Worm (Caenorhabditis elegans) whole organism, early embryonic: ENCODE results near the gene nspa-8.

Source experiments
- ama-1 ChIP-seq: fragments of 150-350 bp; optimal IDR thresholded peaks from 2 replicates; lab custom pipeline; 2014
- ceh-13 ChIP-seq: fragments of 200-800 bp; sonication (Bioruptor generic); optimal IDR thresholded peaks from 2 replicates; lab custom pipeline; 2018; ENCODE audit warnings: mild to moderate bottlenecking, missing genetic modification characterization, missing compliant biosample characterization

DNA sequence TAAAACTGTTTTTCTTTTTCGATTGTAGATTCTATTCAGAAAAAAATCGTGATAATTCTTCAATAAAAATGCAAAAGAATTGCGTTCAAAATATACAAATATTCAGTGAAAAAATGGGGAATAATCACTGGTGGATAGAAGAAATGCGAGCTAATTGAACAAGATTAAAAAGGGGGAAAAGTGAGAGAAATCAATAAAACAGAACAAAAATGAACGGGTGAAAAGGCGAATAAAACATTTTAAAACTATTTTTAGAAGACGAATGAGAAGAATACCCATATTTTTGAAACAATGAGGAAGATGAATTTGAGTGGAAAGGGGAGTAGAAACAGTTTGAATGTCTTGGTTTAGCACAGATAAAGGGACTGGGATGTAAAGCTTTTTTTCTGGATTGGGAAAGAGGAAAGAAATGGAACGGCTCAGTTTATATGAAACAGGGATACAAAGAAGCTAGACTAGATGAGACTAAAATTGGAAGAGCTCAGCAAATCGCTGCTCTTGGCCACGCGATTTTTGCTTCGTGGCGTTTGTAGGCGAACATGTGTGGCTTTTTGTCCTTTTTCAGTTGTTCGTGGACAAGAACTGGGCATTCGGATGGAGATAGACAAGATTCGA is 42.6 kb downstream of the nspa-8 start, which contains the start of gene Y50E8A.12:
- TF ChIP-seq ceh-13 (GFP tag; lab: Kevin White, UChicago) (no peak), ama-1 (lab: Kevin White, UChicago) (no peak)
